Worm (Caenorhabditis elegans) whole organism, L3 larva: ENCODE results near the gene snap-1.

Experiments used
- R02D3.7 ChIP-seq: fragments of 150-350 bp; optimal IDR thresholded peaks from 2 replicates; lab custom pipeline; 2014; ENCODE audit warnings: missing biosample characterization, missing genetic modification characterization
- aly-2 ChIP-seq: fragments of 150-350 bp; optimal IDR thresholded peaks from 2 replicates; lab custom pipeline; 2014; ENCODE audit warnings: missing biosample characterization, missing genetic modification characterization
- ama-1 ChIP-seq: fragments of 150-350 bp; optimal IDR thresholded peaks from 2 replicates; lab custom pipeline; 2018
- ceh-16 ChIP-seq: sonication (generic microtip); optimal IDR thresholded peaks from 2 replicates; lab custom pipeline; 2017; ENCODE audit warnings: missing biosample characterization, missing genetic modification characterization
- ceh-28 ChIP-seq: fragments of 150-350 bp; optimal IDR thresholded peaks from 2 replicates; lab custom pipeline; 2014; ENCODE audit warnings: missing biosample characterization, missing genetic modification reagents, missing genetic modification characterization
- ceh-9 ChIP-seq: sonication (generic microtip); optimal IDR thresholded peaks from 2 replicates; lab custom pipeline; 2018; ENCODE audit warnings: missing biosample characterization, missing genetic modification characterization
- daf-12 ChIP-seq: fragments of 150-350 bp; optimal IDR thresholded peaks from 2 replicates; lab custom pipeline; 2014; ENCODE audit warnings: missing biosample characterization, missing genetic modification reagents, missing genetic modification characterization
- egl-5 ChIP-seq: fragments of 150-350 bp; optimal IDR thresholded peaks from 2 replicates; lab custom pipeline; 2017; ENCODE audit warnings: missing biosample characterization, missing genetic modification reagents, missing genetic modification characterization, inconsistent platforms
- elt-1 ChIP-seq: fragments of 150-350 bp; optimal IDR thresholded peaks from 2 replicates; lab custom pipeline; 2014; ENCODE audit warnings: missing biosample characterization, missing genetic modification characterization
- elt-2 ChIP-seq: sonication (generic microtip); optimal IDR thresholded peaks from 2 replicates; lab custom pipeline; 2016; ENCODE audit warnings: missing genetic modification reagents, mild to moderate bottlenecking, missing genetic modification characterization, missing compliant biosample characterization
- eor-1 ChIP-seq, 2 experiments: fragments of 150-350 bp; optimal IDR thresholded peaks; 2 replicates each; lab custom pipeline; 2014 to 2018; ENCODE audit warnings: missing biosample characterization in 2 of 2, missing genetic modification characterization in 2 of 2
- fkh-10 ChIP-seq: sonication (generic microtip); optimal IDR thresholded peaks from 2 replicates; lab custom pipeline; 2017; ENCODE audit warnings: missing biosample characterization, missing genetic modification reagents, missing genetic modification characterization
- fkh-2 ChIP-seq: fragments of 150-350 bp; optimal IDR thresholded peaks from 2 replicates; lab custom pipeline; 2014; ENCODE audit warnings: missing biosample characterization, missing genetic modification reagents, missing genetic modification characterization
- fos-1 ChIP-seq: fragments of 150-350 bp; optimal IDR thresholded peaks from 2 replicates; lab custom pipeline; 2014; ENCODE audit warnings: missing biosample characterization, missing genetic modification characterization
- hmg-11 ChIP-seq: sonication (generic microtip); optimal IDR thresholded peaks from 2 replicates; lab custom pipeline; 2016; ENCODE audit warnings: missing genetic modification characterization, missing compliant biosample characterization
- jun-1 ChIP-seq: fragments of 150-350 bp; optimal IDR thresholded peaks from 2 replicates; lab custom pipeline; 2014; ENCODE audit warnings: missing biosample characterization, missing genetic modification reagents, missing genetic modification characterization
- lin-15B ChIP-seq: fragments of 150-350 bp; optimal IDR thresholded peaks from 2 replicates; lab custom pipeline; 2014; ENCODE audit warnings: missing biosample characterization, missing genetic modification characterization
- lin-39 ChIP-seq: fragments of 150-350 bp; optimal IDR thresholded peaks from 2 replicates; lab custom pipeline; 2018; ENCODE audit warnings: missing biosample characterization, missing genetic modification reagents, missing genetic modification characterization
- mdl-1 ChIP-seq: fragments of 150-350 bp; optimal IDR thresholded peaks from 2 replicates; lab custom pipeline; 2014; ENCODE audit warnings: missing biosample characterization, missing genetic modification characterization
- nfya-1 ChIP-seq: sonication (generic microtip); optimal IDR thresholded peaks from 2 replicates; lab custom pipeline; 2017; ENCODE audit warnings: missing genetic modification characterization, mild to moderate bottlenecking, missing compliant biosample characterization, antibody characterized with exemption, moderate library complexity; ENCODE audit not compliant: insufficient read depth
- nhr-11 ChIP-seq: fragments of 150-350 bp; optimal IDR thresholded peaks from 2 replicates; lab custom pipeline; 2014; ENCODE audit warnings: missing biosample characterization, missing genetic modification characterization
- nhr-23 ChIP-seq: fragments of 150-350 bp; optimal IDR thresholded peaks from 2 replicates; lab custom pipeline; 2014; ENCODE audit warnings: missing biosample characterization, missing genetic modification reagents, missing genetic modification characterization
- nhr-237 ChIP-seq: fragments of 150-350 bp; optimal IDR thresholded peaks from 2 replicates; lab custom pipeline; 2014; ENCODE audit warnings: missing biosample characterization, missing genetic modification characterization
- nhr-25 ChIP-seq: sonication (generic microtip); optimal IDR thresholded peaks from 2 replicates; lab custom pipeline; 2017; ENCODE audit warnings: missing biosample characterization, missing genetic modification characterization
- nhr-28 ChIP-seq: fragments of 150-350 bp; optimal IDR thresholded peaks from 2 replicates; lab custom pipeline; 2014; ENCODE audit warnings: missing biosample characterization, missing genetic modification characterization
- nhr-67 ChIP-seq: fragments of 150-350 bp; optimal IDR thresholded peaks from 2 replicates; lab custom pipeline; 2014; ENCODE audit warnings: missing biosample characterization, missing genetic modification characterization
- nhr-76 ChIP-seq: fragments of 150-350 bp; sonication (generic microtip); optimal IDR thresholded peaks from 5 replicates; lab custom pipeline; 2014; ENCODE audit warnings: missing biosample characterization, missing genetic modification characterization
- nhr-77 ChIP-seq: fragments of 150-350 bp; optimal IDR thresholded peaks from 2 replicates; lab custom pipeline; 2014; ENCODE audit warnings: missing biosample characterization, missing genetic modification characterization
- pha-4 ChIP-seq: fragments of 150-350 bp; optimal IDR thresholded peaks from 2 replicates; lab custom pipeline; 2014; ENCODE audit warnings: missing biosample characterization, missing genetic modification reagents, missing genetic modification characterization
- pqm-1 ChIP-seq: fragments of 150-350 bp; optimal IDR thresholded peaks from 2 replicates; lab custom pipeline; 2017; ENCODE audit warnings: missing biosample characterization, missing genetic modification characterization, inconsistent platforms
- sea-2 ChIP-seq: fragments of 150-350 bp; sonication (generic microtip); optimal IDR thresholded peaks from 4 replicates; lab custom pipeline; 2014; ENCODE audit warnings: missing biosample characterization, missing genetic modification reagents, missing genetic modification characterization
- snpc-4 ChIP-seq: fragments of 150-350 bp; optimal IDR thresholded peaks from 2 replicates; lab custom pipeline; 2014; ENCODE audit warnings: missing biosample characterization, missing genetic modification characterization
- unc-39 ChIP-seq: sonication (generic microtip); optimal IDR thresholded peaks from 4 replicates; lab custom pipeline; 2017; ENCODE audit warnings: missing biosample characterization, missing genetic modification characterization
- unc-62 ChIP-seq: fragments of 150-350 bp; sonication (generic microtip); optimal IDR thresholded peaks from 4 replicates; lab custom pipeline; 2014; ENCODE audit warnings: missing biosample characterization, missing genetic modification reagents, missing genetic modification characterization
- zag-1 ChIP-seq: fragments of 150-350 bp; optimal IDR thresholded peaks from 2 replicates; lab custom pipeline; 2014; ENCODE audit warnings: missing biosample characterization, missing genetic modification characterization
- ztf-11 ChIP-seq: fragments of 150-350 bp; optimal IDR thresholded peaks from 2 replicates; lab custom pipeline; 2014; ENCODE audit warnings: missing biosample characterization, missing genetic modification characterization
- ztf-4 ChIP-seq: fragments of 150-350 bp; optimal IDR thresholded peaks from 2 replicates; lab custom pipeline; 2014; ENCODE audit warnings: missing biosample characterization, missing genetic modification characterization

snap-1 gene

ce11 chrV:8144515-8144914 is 14.1 kb downstream of the snap-1 start:
- TF ChIP-seq R02D3.7 (tag; lab: Kevin White, UChicago) = no peak
- TF ChIP-seq ceh-9 (tag; lab: Kevin White, UChicago) = no peak
- TF ChIP-seq mdl-1 (tag; lab: Kevin White, UChicago) = no peak
- no peak for TF ChIP-seq aly-2 (tag; lab: Kevin White, UChicago)
- TF ChIP-seq elt-1 = no peak
- TF ChIP-seq nfya-1 (tag; lab: Kevin White, UChicago) = no peak
- TF ChIP-seq jun-1 (tag; lab: Kevin White, UChicago) = no peak
- TF ChIP-seq sea-2 (GFP tag; lab: Kevin White, UChicago) = no peak
- TF ChIP-seq ceh-28 = no peak
- TF ChIP-seq zag-1 (tag; lab: Kevin White, UChicago) = no peak
- TF ChIP-seq daf-12 (tag; lab: Kevin White, UChicago) = no peak
- TF ChIP-seq nhr-25 = no peak

ce11 chrV:8145329-8145728 is 14.9 kb downstream of the snap-1 start, which contains the start of gene D1014.13:
Gene D1014.13 (plus strand): TSS chrV:8145629.
- TF ChIP-seq sea-2 (GFP tag; lab: Kevin White, UChicago) (no peak), daf-12 (tag; lab: Kevin White, UChicago) (no peak), ceh-9 (tag; lab: Kevin White, UChicago) (no peak), nhr-28 (no peak), ceh-16 (tag; lab: Kevin White, UChicago) (no peak), lin-39 (no peak), nhr-77 (tag; lab: Kevin White, UChicago) (no peak), pqm-1 (no peak), fos-1 (tag; lab: Kevin White, UChicago) (no peak), unc-39 (tag; lab: Kevin White, UChicago) (no peak), R02D3.7 (tag; lab: Kevin White, UChicago) (no peak), pha-4 (tag; lab: Kevin White, UChicago) (no peak), nhr-25 (no peak), mdl-1 (tag; lab: Kevin White, UChicago) (no peak), nhr-11 (no peak), fkh-10 (GFP tag; lab: Kevin White, UChicago) (no peak), lin-15B (no peak), aly-2 (tag; lab: Kevin White, UChicago) (no peak), elt-1 (no peak)

ce11 chrV:8155743-8156142 is 25.3 kb downstream of the snap-1 start:
- no peak for TF ChIP-seq ama-1 (lab: Kevin White, UChicago)
- no peak for TF ChIP-seq daf-12 (tag; lab: Kevin White, UChicago)
- TF ChIP-seq nhr-76 (tag; lab: Kevin White, UChicago) = no peak
- no peak for TF ChIP-seq fkh-10 (GFP tag; lab: Kevin White, UChicago)
- no peak for TF ChIP-seq ztf-11 (tag; lab: Kevin White, UChicago)
- TF ChIP-seq ceh-16 (tag; lab: Kevin White, UChicago) = no peak
- no peak for TF ChIP-seq egl-5 (tag; lab: Kevin White, UChicago)

- no peak for TF ChIP-seq nhr-76 (tag; lab: Kevin White, UChicago)
- no peak for TF ChIP-seq ama-1 (lab: Kevin White, UChicago)
- TF ChIP-seq lin-15B = no peak
- no peak for TF ChIP-seq unc-62 (GFP tag; lab: Kevin White, UChicago)
- TF ChIP-seq hmg-11 (tag; lab: Kevin White, UChicago) = no peak
- TF ChIP-seq nhr-67 = no peak
- TF ChIP-seq fkh-2 = no peak
- TF ChIP-seq nhr-237 (tag; lab: Kevin White, UChicago) = no peak
- no peak for TF ChIP-seq ztf-4 (tag; lab: Kevin White, UChicago)
- no peak for TF ChIP-seq nhr-25
- no peak for TF ChIP-seq ztf-11 (tag; lab: Kevin White, UChicago)
- TF ChIP-seq snpc-4 (tag; lab: Kevin White, UChicago) = no peak
- TF ChIP-seq ceh-9 (tag; lab: Kevin White, UChicago) = no peak
- TF ChIP-seq, all 47 proteins: peak for 0
Observed at ce11 chrV:8157446-8157845, 27.0 kb downstream of the snap-1 start, which contains the start of gene sul-2. Gene sul-2 (plus strand): TSS chrV:8157746.

- no peak for TF ChIP-seq fkh-2
- no peak for TF ChIP-seq pha-4 (tag; lab: Kevin White, UChicago)
- TF ChIP-seq eor-1 (tag; optimal IDR thresholded peaks at IDR 0.05; lab: Kevin White, UChicago) = no peak
- no peak for TF ChIP-seq nfya-1 (tag; lab: Kevin White, UChicago)
- no peak for TF ChIP-seq nhr-23 (tag; lab: Kevin White, UChicago)
- TF ChIP-seq elt-2 (tag; lab: Kevin White, UChicago) = no peak
Observed at ce11 chrV:8159629-8160028, 29.2 kb downstream of the snap-1 start, which contains the start of gene F20D6.6. Gene F20D6.6 (plus strand): TSS chrV:8159929.
